Worm (Caenorhabditis elegans): Measurements from ENCODE around the gene clec-28.

The clec-28 gene

DNA sequence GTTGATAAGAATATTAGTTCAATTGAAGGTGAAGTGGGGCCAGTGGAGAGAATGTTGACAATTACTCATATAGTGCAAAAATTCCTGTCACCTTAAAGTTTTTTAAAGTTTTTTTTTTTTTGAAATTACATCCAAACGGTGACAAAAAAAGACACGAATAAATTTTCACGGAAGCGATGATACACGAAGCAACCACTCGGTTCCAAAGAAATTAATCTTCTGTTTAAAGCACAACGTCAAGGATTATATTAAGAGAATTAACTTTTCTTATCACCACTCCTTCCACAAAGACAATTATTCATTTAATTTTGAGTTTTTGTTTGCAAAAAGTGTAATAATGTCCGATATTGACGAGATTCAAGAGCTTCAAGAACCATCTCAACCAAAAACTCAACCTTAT lies at the start of gene clec-28:
TSS of gene clec-28 (plus strand) at position 301 of the 400 bp plus-strand sequence.
- TF ChIP-seq dao-5 (tag; optimal IDR thresholded peaks at IDR 0.05), result no peak
- no peak for TF ChIP-seq him-1 (tag; optimal IDR thresholded peaks at IDR 0.05)
- no peak for TF ChIP-seq W03F9.2 (tag; optimal IDR thresholded peaks at IDR 0.05)

DNA sequence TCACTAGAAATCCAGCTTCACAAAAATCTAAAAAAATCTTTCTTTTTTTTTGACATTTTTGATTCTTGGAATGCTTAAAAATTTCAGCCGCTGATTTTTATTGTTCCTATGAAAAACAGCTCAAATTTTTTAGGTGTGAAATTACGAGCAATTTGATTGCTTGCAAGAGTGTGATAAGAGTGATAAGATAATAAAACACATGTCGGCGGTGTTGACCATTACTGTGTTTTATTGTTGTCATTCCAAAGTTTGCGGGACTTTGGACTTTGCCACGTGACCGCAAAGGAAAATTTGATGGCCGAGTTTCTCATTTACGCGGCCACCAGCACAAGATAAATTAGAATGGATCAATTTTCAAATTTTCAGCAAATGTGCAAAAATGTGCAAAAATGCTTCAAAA lies 48.8 kb upstream of the clec-28 start:
- TF ChIP-seq him-1 (tag; optimal IDR thresholded peaks at IDR 0.05) (no peak), dao-5 (tag; optimal IDR thresholded peaks at IDR 0.05) (no peak), W03F9.2 (tag; optimal IDR thresholded peaks at IDR 0.05) (no peak)

- TF ChIP-seq dao-5 (tag; optimal IDR thresholded peaks at IDR 0.05) (no peak), W03F9.2 (tag; optimal IDR thresholded peaks at IDR 0.05) (no peak), him-1 (tag; optimal IDR thresholded peaks at IDR 0.05) (no peak)
Measured at ce11 chrV:16821270-16821737, 44.2 kb upstream of the clec-28 start, which contains the start of gene T20B3.14. TSS of gene T20B3.14 (minus strand) at chrV:16821320.

ce11 chrV:16827485-16827884 lies 38.0 kb upstream of the clec-28 start, which contains the start of gene srh-216:
TSS of gene srh-216 (minus strand) at chrV:16827585.
- TF ChIP-seq W03F9.2 (tag; optimal IDR thresholded peaks at IDR 0.05), result no peak
- no peak for TF ChIP-seq him-1 (tag; optimal IDR thresholded peaks at IDR 0.05)
- no peak for TF ChIP-seq dao-5 (tag; optimal IDR thresholded peaks at IDR 0.05)

DNA sequence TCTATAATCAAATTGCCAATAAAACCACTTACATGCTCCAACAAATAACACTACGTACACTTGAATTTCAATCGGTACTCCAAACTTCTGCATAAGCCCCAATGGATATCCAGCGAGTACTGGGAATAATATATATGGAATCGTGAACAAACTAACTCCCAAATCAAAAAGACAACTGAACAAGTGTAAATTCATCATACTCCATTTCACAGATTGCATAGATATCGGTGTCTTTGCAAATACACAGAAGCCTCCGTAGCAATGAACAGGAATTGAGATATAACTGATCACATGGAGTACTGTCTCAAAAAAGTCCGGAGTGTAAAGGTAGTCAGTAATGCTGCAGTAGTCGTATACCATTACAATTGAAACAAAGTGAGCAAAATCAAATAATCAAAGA lies 36.1 kb upstream of the clec-28 start, which contains the start of gene srh-214:
TSS of gene srh-214 (minus strand) at position 360 of the 400 bp plus-strand sequence.
- TF ChIP-seq W03F9.2 (tag; optimal IDR thresholded peaks at IDR 0.05) (no peak), him-1 (tag; optimal IDR thresholded peaks at IDR 0.05) (no peak), dao-5 (tag; optimal IDR thresholded peaks at IDR 0.05) (no peak)

- TF ChIP-seq W03F9.2 (tag; optimal IDR thresholded peaks at IDR 0.05), result no peak
- TF ChIP-seq dao-5 (tag; optimal IDR thresholded peaks at IDR 0.05), result no peak
- no peak for TF ChIP-seq him-1 (tag; optimal IDR thresholded peaks at IDR 0.05)
Measured at ce11 chrV:16831310-16831709, 34.2 kb upstream of the clec-28 start.

DNA sequence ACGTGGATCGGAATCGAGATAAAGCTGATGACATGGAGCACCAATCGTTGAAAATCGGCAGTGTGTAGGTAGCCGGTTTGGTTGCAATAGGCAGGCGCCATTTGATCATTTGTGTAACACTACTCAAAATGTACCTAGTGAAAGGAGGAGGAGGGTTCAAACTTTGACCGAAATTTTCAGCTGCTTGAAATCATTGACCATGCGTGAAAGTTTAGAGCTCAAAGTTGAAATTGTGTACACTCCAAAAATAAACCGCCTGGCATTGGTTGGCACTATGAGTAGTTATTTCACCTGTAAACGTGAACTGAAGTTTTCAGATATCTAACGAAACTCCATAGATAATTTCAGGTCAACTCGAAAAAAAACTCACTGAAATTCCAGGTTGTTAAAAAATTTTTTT lies 33.6 kb upstream of the clec-28 start, which contains the start of gene srh-215:
TSS of gene srh-215 (minus strand) at position 101 of the 400 bp plus-strand sequence.
- TF ChIP-seq W03F9.2 (tag; optimal IDR thresholded peaks at IDR 0.05) (no peak), him-1 (tag; optimal IDR thresholded peaks at IDR 0.05) (no peak), dao-5 (tag; optimal IDR thresholded peaks at IDR 0.05) (no peak)

- TF ChIP-seq him-1 (tag; optimal IDR thresholded peaks at IDR 0.05) (no peak), dao-5 (tag; optimal IDR thresholded peaks at IDR 0.05) (no peak), W03F9.2 (tag; optimal IDR thresholded peaks at IDR 0.05) (no peak)
Measured at ce11 chrV:16832865-16833264, 32.6 kb upstream of the clec-28 start, which contains the start of gene phy-3. TSS of gene phy-3 (plus strand) at chrV:16833165.

- no peak for TF ChIP-seq dao-5 (tag; optimal IDR thresholded peaks at IDR 0.05)
- TF ChIP-seq W03F9.2 (tag; optimal IDR thresholded peaks at IDR 0.05), result no peak
- no peak for TF ChIP-seq him-1 (tag; optimal IDR thresholded peaks at IDR 0.05)
Measured at ce11 chrV:16833672-16834071, 31.8 kb upstream of the clec-28 start.

- TF ChIP-seq W03F9.2 (tag; optimal IDR thresholded peaks at IDR 0.05) (no peak), dao-5 (tag; optimal IDR thresholded peaks at IDR 0.05) (no peak), him-1 (tag; optimal IDR thresholded peaks at IDR 0.05) (no peak)
Measured at ce11 chrV:16834989-16835388, 30.5 kb upstream of the clec-28 start, which contains the start of gene tni-3. TSS of gene tni-3 (minus strand) at chrV:16835128.

ce11 chrV:16836100-16836499 lies 29.4 kb upstream of the clec-28 start:
- no peak for TF ChIP-seq dao-5 (tag; optimal IDR thresholded peaks at IDR 0.05)
- TF ChIP-seq W03F9.2 (tag; optimal IDR thresholded peaks at IDR 0.05), result no peak
- TF ChIP-seq him-1 (tag; optimal IDR thresholded peaks at IDR 0.05), result no peak

DNA sequence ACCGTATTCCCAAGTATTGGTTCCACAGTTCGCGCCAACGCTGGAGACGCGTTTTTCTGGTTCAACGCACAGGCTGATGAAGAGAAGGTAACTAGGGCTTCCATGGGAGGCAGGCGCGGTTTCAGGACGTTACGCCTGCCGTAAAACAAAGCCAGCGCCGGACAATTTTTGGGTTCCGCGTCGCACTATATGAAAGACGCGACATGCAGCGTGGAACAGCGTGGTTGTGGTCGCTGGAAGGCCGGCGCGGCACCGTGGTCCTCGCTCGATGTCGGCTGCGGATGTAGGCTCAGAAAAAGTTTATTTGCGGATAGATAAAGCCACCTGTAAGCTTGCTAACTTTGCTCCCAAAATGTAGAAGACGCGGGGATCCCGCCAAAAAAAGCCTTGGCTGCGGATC lies 27.1 kb upstream of the clec-28 start:
- no peak for TF ChIP-seq him-1 (tag; optimal IDR thresholded peaks at IDR 0.05)
- no peak for TF ChIP-seq dao-5 (tag; optimal IDR thresholded peaks at IDR 0.05)
- no peak for TF ChIP-seq W03F9.2 (tag; optimal IDR thresholded peaks at IDR 0.05)

DNA sequence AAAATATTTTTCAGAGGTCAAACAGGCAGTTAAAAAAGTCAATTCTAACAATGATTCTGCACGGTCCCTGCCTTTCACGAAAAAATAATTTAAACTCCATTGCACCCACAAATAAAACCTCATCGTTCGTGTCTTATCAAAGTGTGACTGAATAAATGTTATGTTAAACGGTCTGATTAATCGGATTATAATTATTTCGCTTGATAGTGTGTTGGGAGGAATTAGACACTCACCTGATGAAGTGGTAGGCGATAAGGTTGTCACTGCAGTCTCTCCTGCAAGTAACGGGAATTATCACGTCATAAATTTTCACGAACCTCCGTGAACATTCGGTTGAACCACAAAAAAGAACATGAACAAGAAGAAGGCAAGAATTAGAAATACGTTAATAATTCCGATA lies 25.2 kb upstream of the clec-28 start:
- TF ChIP-seq him-1 (tag; optimal IDR thresholded peaks at IDR 0.05) (no peak), W03F9.2 (tag; optimal IDR thresholded peaks at IDR 0.05) (no peak), dao-5 (tag; optimal IDR thresholded peaks at IDR 0.05) (no peak)

DNA sequence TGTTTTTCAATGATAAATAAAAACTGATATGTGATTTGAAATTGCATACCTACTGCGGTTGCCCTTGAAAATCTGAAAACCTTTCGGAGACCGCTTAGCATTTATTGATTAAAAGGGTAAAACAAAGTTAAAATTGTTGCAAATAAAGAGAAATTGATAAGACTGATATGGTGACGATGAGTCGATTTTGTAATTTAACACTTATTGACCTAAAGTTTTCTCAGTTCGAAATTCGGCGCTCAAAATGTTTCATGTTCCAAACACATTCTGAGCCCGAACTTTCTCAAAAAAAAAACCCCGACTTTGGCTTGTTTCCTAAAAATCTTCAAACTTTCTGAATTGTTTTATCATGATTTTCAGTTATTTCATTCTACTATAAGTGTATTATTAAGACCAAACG lies 24.5 kb upstream of the clec-28 start, which contains the start of gene clec-40:
TSS of gene clec-40 (minus strand) at position 101 of the 400 bp plus-strand sequence.
- TF ChIP-seq dao-5 (tag; optimal IDR thresholded peaks at IDR 0.05) (no peak), him-1 (tag; optimal IDR thresholded peaks at IDR 0.05) (no peak), W03F9.2 (tag; optimal IDR thresholded peaks at IDR 0.05) (no peak)

DNA sequence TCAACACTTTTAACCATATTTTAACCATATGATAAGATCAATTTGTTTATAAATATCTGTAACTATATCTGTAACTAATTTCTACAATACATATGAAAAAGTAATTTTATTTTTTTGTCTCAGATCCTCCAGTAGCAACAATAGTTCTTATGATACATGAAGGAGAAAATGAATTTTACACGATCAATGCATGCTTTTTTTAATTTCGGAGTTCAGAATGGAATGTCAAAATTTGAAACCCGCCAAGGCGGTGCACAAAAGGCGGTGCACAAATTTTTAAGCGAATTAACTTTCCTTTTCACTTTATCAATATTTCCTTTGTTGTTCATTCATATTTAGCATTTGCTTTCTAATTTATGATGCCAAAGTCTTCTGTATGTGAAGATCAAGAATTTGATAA lies 22.6 kb upstream of the clec-28 start, which contains the start of gene clec-25:
TSS of gene clec-25 (plus strand) at position 301 of the 400 bp plus-strand sequence.
- TF ChIP-seq him-1 (tag; optimal IDR thresholded peaks at IDR 0.05) (no peak), W03F9.2 (tag; optimal IDR thresholded peaks at IDR 0.05) (no peak), dao-5 (tag; optimal IDR thresholded peaks at IDR 0.05) (no peak)

Measured in whole organism, L4/young adult.